Worm (Caenorhabditis elegans) whole organism, L4/young adult: ENCODE measurements around the gene F53H4.3.

Experiments
- dao-5 ChIP-seq: sonication (generic microtip); optimal IDR thresholded peaks from 2 replicates; lab custom pipeline; 2016; ENCODE audit warnings: missing genotype, missing genetic modification characterization, moderate library complexity, missing compliant biosample characterization
- him-1 ChIP-seq: sonication (generic microtip); optimal IDR thresholded peaks from 2 replicates; lab custom pipeline; 2016; ENCODE audit warnings: missing genotype, missing genetic modification reagents, missing genetic modification characterization, missing compliant biosample characterization

DNA sequence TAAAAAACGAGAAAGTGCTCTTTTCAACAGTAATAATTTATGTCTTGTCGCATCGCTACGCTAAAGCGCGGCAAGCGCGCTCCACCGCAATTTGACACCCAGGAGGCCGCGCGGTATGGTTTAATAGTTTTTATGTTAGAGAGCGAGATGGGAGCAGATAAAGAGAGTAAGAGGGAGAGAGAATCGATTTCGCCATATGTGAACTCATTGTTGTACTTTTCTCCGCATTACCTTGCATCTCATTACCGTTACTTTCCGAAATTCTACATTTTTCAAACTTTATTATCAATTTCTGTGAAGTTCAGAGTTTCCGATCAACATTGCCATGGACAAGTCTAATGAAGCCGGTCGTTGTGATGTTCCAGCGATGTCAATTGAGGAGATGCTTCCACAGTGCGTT is 36.0 kb upstream of the F53H4.3 start, which contains the start of gene F31B9.3:
- TF ChIP-seq him-1, result no peak
- TF ChIP-seq dao-5 (tag; lab: Kevin White, UChicago), result no peak
